Fruit fly (Drosophila melanogaster) whole organism, prepupa: ENCODE results near the gene CG2157.

Experiments used
- Blimp-1 ChIP-seq: fragments of 200-800 bp; sonication (Bioruptor generic); optimal IDR thresholded peaks from 3 replicates; lab custom pipeline; 2017; ENCODE audit warnings: missing biosample characterization, missing genetic modification characterization, mild to moderate bottlenecking, moderate library complexity, missing genetic modification reagents
- CG10631 ChIP-seq: fragments of 200-800 bp; sonication (Bioruptor generic); optimal IDR thresholded peaks from 2 replicates; lab custom pipeline; 2016; ENCODE audit warnings: missing biosample characterization, missing genetic modification characterization
- CG3032 ChIP-seq: fragments of 200-800 bp; optimal IDR thresholded peaks from 2 replicates; lab custom pipeline; 2019; ENCODE audit warnings: missing biosample characterization, mild to moderate bottlenecking, missing genetic modification characterization, moderate library complexity
- CG31627 ChIP-seq: fragments of 200-800 bp; sonication (Bioruptor generic); optimal IDR thresholded peaks from 3 replicates; lab custom pipeline; 2016; ENCODE audit warnings: missing biosample characterization, missing genetic modification characterization
- CG32006 ChIP-seq: fragments of 200-800 bp; sonication (Bioruptor generic); optimal IDR thresholded peaks from 3 replicates; lab custom pipeline; 2017; ENCODE audit warnings: missing biosample characterization, mild to moderate bottlenecking, missing genetic modification characterization
- CG34406 ChIP-seq: fragments of 200-800 bp; sonication (Bioruptor generic); optimal IDR thresholded peaks from 3 replicates; lab custom pipeline; 2016; ENCODE audit warnings: missing biosample characterization, missing genetic modification characterization
- CG3919 ChIP-seq: fragments of 200-800 bp; sonication (Bioruptor generic); optimal IDR thresholded peaks from 3 replicates; lab custom pipeline; 2016; ENCODE audit warnings: missing biosample characterization, missing genetic modification characterization
- CG4318 ChIP-seq: fragments of 200-800 bp; sonication (Bioruptor generic); optimal IDR thresholded peaks from 3 replicates; lab custom pipeline; 2017; ENCODE audit warnings: missing biosample characterization, mild to moderate bottlenecking, missing genetic modification characterization
- CG6276 ChIP-seq: fragments of 200-800 bp; sonication (Bioruptor generic); optimal IDR thresholded peaks from 2 replicates; lab custom pipeline; 2017; ENCODE audit warnings: missing biosample characterization, mild to moderate bottlenecking, missing genetic modification characterization
- CG6792 ChIP-seq: fragments of 200-800 bp; sonication (Bioruptor generic); optimal IDR thresholded peaks from 3 replicates; lab custom pipeline; 2016; ENCODE audit warnings: missing biosample characterization, missing genetic modification characterization
- CG8319 ChIP-seq: fragments of 200-800 bp; sonication (Bioruptor generic); optimal IDR thresholded peaks from 3 replicates; lab custom pipeline; 2016; ENCODE audit warnings: missing biosample characterization, missing genetic modification characterization
- CG8632 ChIP-seq: fragments of 200-800 bp; sonication (Bioruptor generic); optimal IDR thresholded peaks from 3 replicates; lab custom pipeline; 2016; ENCODE audit warnings: missing biosample characterization, missing genetic modification characterization
- CG9139 ChIP-seq: fragments of 200-800 bp; sonication (Bioruptor generic); optimal IDR thresholded peaks from 3 replicates; lab custom pipeline; 2017; ENCODE audit warnings: missing biosample characterization, mild to moderate bottlenecking, missing genetic modification characterization
- Eip78C ChIP-seq: fragments of 200-800 bp; sonication (Bioruptor generic); peaks from one replicate; lab custom pipeline; 2016; ENCODE audit warnings: missing biosample characterization, missing genetic modification characterization
- Ets21C ChIP-seq: fragments of 200-800 bp; sonication (Bioruptor generic); optimal IDR thresholded peaks from 3 replicates; lab custom pipeline; 2016; ENCODE audit warnings: missing biosample characterization, missing genetic modification characterization
- Ets96B ChIP-seq: fragments of 200-800 bp; optimal IDR thresholded peaks from 2 replicates; lab custom pipeline; 2019; ENCODE audit warnings: missing biosample characterization, mild to moderate bottlenecking, missing genetic modification characterization, moderate library complexity
- Gug ChIP-seq: fragments of 200-800 bp; sonication (Bioruptor generic); IDR thresholded peaks from 2 replicates; pipeline ENCODE4 v1.3.6; 2022; ENCODE audit warnings: missing biosample characterization, missing genetic modification characterization
- Hr39 ChIP-seq: fragments of 200-800 bp; sonication (Bioruptor generic); optimal IDR thresholded peaks from 2 replicates; lab custom pipeline; 2016; ENCODE audit warnings: missing biosample characterization, missing genetic modification characterization
- Met ChIP-seq: fragments of 200-800 bp; sonication (Bioruptor generic); optimal IDR thresholded peaks from 3 replicates; lab custom pipeline; 2016; ENCODE audit warnings: missing biosample characterization, missing genetic modification characterization
- OdsH ChIP-seq: fragments of 200-800 bp; sonication (Bioruptor generic); optimal IDR thresholded peaks from 3 replicates; lab custom pipeline; 2016; ENCODE audit warnings: missing biosample characterization, missing genetic modification characterization
- Smox ChIP-seq: fragments of 200-800 bp; sonication (Bioruptor generic); optimal IDR thresholded peaks from 3 replicates; lab custom pipeline; 2016; ENCODE audit warnings: missing biosample characterization, missing genetic modification characterization
- achi ChIP-seq: fragments of 200-800 bp; sonication (Bioruptor generic); optimal IDR thresholded peaks from 3 replicates; lab custom pipeline; 2016; ENCODE audit warnings: missing biosample characterization, missing genetic modification characterization
- cyc ChIP-seq: fragments of 200-800 bp; sonication (Bioruptor generic); optimal IDR thresholded peaks from 3 replicates; lab custom pipeline; 2016; ENCODE audit warnings: missing biosample characterization, missing genetic modification characterization
- dac ChIP-seq: fragments of 200-800 bp; sonication (Bioruptor generic); optimal IDR thresholded peaks from 2 replicates; lab custom pipeline; 2017; ENCODE audit warnings: missing biosample characterization, mild to moderate bottlenecking, missing genetic modification characterization
- fd59A ChIP-seq: fragments of 200-800 bp; sonication (Bioruptor generic); optimal IDR thresholded peaks from 2 replicates; lab custom pipeline; 2017; ENCODE audit warnings: missing biosample characterization, mild to moderate bottlenecking, missing genetic modification characterization, missing genetic modification reagents
- fkh ChIP-seq: fragments of 200-800 bp; sonication (Bioruptor generic); optimal IDR thresholded peaks from 3 replicates; lab custom pipeline; 2017; ENCODE audit warnings: missing biosample characterization, mild to moderate bottlenecking, missing genetic modification characterization, moderate library complexity
- lz ChIP-seq: fragments of 200-800 bp; sonication (Bioruptor generic); optimal IDR thresholded peaks from 3 replicates; lab custom pipeline; 2016; ENCODE audit warnings: missing biosample characterization, missing genetic modification characterization
- net ChIP-seq: fragments of 200-800 bp; sonication (Bioruptor generic); optimal IDR thresholded peaks from 3 replicates; lab custom pipeline; 2016; ENCODE audit warnings: missing biosample characterization, missing genetic modification characterization
- pdm3 ChIP-seq: fragments of 200-800 bp; sonication (Bioruptor generic); optimal IDR thresholded peaks from 3 replicates; lab custom pipeline; 2016; ENCODE audit warnings: missing biosample characterization, missing genetic modification characterization
- salr ChIP-seq, 2 experiments: fragments of 200-800 bp; sonication (Bioruptor generic); optimal IDR thresholded peaks; 3 replicates each; lab custom pipeline; 2016 to 2018; ENCODE audit warnings: missing biosample characterization in 2 of 2, missing genetic modification characterization in 2 of 2, mild to moderate bottlenecking in 1 of 2
- spab ChIP-seq: fragments of 200-800 bp; sonication (Bioruptor generic); optimal IDR thresholded peaks from 2 replicates; lab custom pipeline; 2017; ENCODE audit warnings: missing biosample characterization, mild to moderate bottlenecking, missing genetic modification characterization, missing genetic modification reagents
- ss ChIP-seq, 2 experiments: fragments of 200-800 bp; sonication (Bioruptor generic); optimal IDR thresholded peaks; 2 replicates in 1 of 2; 3 replicates in 1 of 2; lab custom pipeline; 2017 to 2018; ENCODE audit warnings: mild to moderate bottlenecking in 2 of 2, missing biosample characterization in 2 of 2, missing genetic modification characterization in 2 of 2, moderate library complexity in 1 of 2
- svp ChIP-seq: fragments of 200-800 bp; sonication (Bioruptor generic); peaks from one replicate; lab custom pipeline; 2016; ENCODE audit warnings: missing biosample characterization, missing genetic modification characterization
- topi ChIP-seq: fragments of 200-800 bp; sonication (Bioruptor generic); optimal IDR thresholded peaks from 3 replicates; lab custom pipeline; 2016; ENCODE audit warnings: missing biosample characterization, missing genetic modification characterization

CG2157 gene

DNA sequence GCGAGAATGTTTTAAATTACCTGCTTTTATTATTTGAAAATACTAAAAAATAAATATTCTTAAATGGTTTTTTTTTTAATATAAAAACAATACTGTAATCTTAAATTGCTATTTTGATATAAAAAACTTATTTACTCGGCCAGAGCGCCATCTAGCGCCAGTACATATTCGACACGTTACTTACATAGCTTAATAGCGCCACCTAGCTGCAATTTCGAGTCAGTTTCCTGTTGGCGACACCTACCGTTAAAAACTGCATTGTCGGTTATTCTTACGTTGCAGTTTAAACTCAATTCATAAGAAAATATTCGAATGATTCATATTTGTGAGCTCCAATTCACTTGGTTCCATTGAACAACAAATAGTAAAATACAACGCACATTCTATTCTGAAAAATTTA lies 36.7 kb upstream of the CG2157 start (continued):
- TF ChIP-seq topi (GFP tag; lab: Kevin White, UChicago) = peak; percentile 36
- TF ChIP-seq CG6276 = no peak
- no peak for TF ChIP-seq dac
- no peak for TF ChIP-seq Ets96B (tag; lab: Kevin White, UChicago)
- peak; percentile 41 for TF ChIP-seq CG3919
- peak; percentile 49 for TF ChIP-seq Met (GFP tag; lab: Kevin White, UChicago)
- TF ChIP-seq OdsH (GFP tag; lab: Kevin White, UChicago) = peak; percentile 33
- TF ChIP-seq CG9139 (GFP tag; lab: Kevin White, UChicago) = no peak
- no peak for TF ChIP-seq CG8319 (GFP tag; lab: Kevin White, UChicago)
- peak; percentile 45 for TF ChIP-seq fkh (GFP tag; lab: Kevin White, UChicago)
- TF ChIP-seq CG8632 (GFP tag; lab: Kevin White, UChicago) = no peak
- peak; percentile 64 for TF ChIP-seq Hr39
- TF ChIP-seq CG31627 = peak; percentile 76
- no peak for TF ChIP-seq CG34406
- no peak for TF ChIP-seq fd59A (GFP tag; lab: Kevin White, UChicago)

DNA sequence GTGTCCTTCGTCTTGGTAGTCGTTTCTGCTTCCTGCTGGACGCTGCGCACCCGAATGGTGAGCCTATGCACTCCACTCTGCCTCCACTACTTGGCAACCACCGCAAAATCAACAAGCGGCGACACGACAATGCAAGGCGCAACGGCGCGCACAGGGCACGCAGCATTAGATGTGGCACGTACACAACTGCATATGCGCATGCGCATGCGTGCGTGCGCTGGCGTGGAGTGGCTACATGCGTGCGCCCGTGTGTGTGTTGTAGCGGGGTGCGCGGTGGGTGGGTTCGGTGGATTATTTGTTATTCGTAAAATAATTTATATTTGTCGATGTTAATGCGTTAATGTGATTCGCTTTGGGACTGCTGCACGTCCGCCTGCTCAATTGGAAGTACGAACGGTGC lies 33.5 kb upstream of the CG2157 start:
- no peak for TF ChIP-seq dac
- no peak for TF ChIP-seq CG6276
- no peak for TF ChIP-seq achi (GFP tag; lab: Kevin White, UChicago)
- TF ChIP-seq pdm3 (GFP tag; lab: Kevin White, UChicago) = no peak
- TF ChIP-seq salr (GFP tag; optimal IDR thresholded peaks at IDR 0.05; lab: Kevin White, UChicago) = no peak
- TF ChIP-seq cyc = no peak
- no peak for TF ChIP-seq Ets21C (GFP tag; lab: Kevin White, UChicago)
- TF ChIP-seq CG9139 (GFP tag; lab: Kevin White, UChicago) = no peak
- TF ChIP-seq lz (GFP tag; lab: Kevin White, UChicago) = no peak
- no peak for TF ChIP-seq CG10631 (GFP tag; lab: Kevin White, UChicago)
- no peak for TF ChIP-seq fkh (GFP tag; lab: Kevin White, UChicago)
- no peak for TF ChIP-seq OdsH (GFP tag; lab: Kevin White, UChicago)
- no peak for TF ChIP-seq CG32006 (GFP tag; lab: Kevin White, UChicago)
- TF ChIP-seq Smox = no peak
- TF ChIP-seq, all 60 proteins: peak for 0

DNA sequence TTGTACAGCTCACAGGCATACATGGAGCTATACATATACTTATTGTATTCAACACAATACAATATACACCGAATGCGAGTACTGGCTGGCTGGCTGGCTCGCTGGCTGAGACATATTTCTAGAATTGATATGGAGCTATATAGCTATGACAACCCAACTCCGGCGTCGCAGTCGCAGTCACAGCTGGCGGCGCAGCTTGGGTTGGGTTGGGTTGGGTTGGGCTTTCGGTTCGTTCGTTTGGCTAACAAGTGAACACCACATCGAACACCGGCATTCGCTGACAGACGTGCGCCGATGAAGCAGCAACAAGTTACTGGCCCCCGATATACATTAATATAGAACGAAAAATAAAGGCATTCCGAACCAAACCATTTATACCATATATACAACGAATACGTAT lies 30.1 kb upstream of the CG2157 start, which contains the start of gene CG15210:
CG15210 (plus strand) TSS at position 269 of the 400 bp plus-strand sequence.
- TF ChIP-seq ss (GFP tag; optimal IDR thresholded peaks at IDR 0.05; lab: Kevin White, UChicago) (no peak), fkh (GFP tag; lab: Kevin White, UChicago) (peak; percentile 27), Eip78C (GFP tag; lab: Kevin White, UChicago) (peak; percentile 29), CG4318 (no peak), svp (GFP tag; lab: Kevin White, UChicago) (peak; percentile 53), CG3919 (no peak), spab (GFP tag; lab: Kevin White, UChicago) (no peak)

DNA sequence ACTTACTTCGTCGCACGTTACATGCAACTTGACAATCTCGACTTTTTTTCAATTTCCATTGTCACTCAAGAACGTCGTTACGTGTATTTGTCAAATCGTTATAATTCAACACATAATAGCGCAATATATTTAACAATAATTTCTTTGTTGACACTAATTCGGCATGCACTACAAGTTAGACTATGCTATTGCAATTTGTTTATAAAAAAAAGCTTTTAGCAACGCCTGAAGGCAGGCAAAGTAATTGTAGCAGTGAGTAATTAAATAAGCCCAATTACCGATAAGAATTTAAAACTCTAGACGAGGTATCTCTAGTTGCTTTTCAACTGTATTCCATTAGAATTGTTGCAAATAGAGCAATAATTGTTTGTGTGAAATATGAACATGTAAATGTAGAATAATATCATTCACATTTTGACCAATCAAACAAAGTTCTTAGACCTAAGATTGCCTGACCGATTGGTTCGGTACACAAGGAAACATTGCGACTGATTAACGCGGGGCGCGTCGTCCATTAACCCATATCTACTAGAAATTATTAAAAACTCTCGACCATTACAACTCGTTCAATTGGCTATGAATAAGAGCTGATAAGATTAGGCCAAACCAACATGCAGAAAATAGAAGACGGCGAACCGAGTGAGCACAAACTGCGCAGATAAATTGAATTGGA lies 28.1 kb upstream of the CG2157 start:
- peak; percentile 26 for TF ChIP-seq svp (GFP tag; lab: Kevin White, UChicago)
- no peak for TF ChIP-seq CG3032 (tag; lab: Kevin White, UChicago)
- TF ChIP-seq fkh (GFP tag; lab: Kevin White, UChicago) = peak; percentile 42

DNA sequence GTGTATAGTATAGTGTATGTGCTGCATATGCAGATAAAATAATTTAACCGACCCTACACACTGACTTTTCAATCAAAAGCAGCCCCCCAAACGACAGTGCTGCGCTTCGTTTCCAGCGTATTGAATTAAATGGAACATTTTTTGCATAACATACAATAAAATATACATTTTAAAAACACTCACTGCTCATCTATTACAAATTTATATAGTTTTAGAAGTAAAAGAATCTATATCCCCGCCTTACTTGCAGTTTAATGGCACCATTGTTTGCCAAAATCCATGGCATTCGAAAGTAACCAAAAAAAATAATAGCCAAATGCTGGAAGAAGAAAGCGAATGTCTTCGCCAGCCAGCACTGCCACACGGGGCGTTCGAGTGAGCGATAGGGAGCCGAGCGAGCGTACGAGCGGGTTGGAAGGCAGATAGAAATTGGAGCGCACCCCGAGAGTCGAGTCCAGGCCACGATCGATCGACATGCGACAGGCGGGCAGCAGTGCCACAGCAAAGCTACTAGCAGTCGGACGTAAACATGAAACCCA lies 27.3 kb upstream of the CG2157 start, which contains the start of gene CG15209:
CG15209 (plus strand) TSS at position 489 of the 539 bp plus-strand sequence.
- TF ChIP-seq Eip78C (GFP tag; lab: Kevin White, UChicago) (peak; percentile 51), CG6792 (GFP tag; lab: Kevin White, UChicago) (no peak), Gug (GFP tag; lab: Robert Waterston, UW) (no peak), CG31627 (no peak), Ets96B (tag; lab: Kevin White, UChicago) (no peak), topi (GFP tag; lab: Kevin White, UChicago) (peak; percentile 16), Met (GFP tag; lab: Kevin White, UChicago) (no peak), CG32006 (GFP tag; lab: Kevin White, UChicago) (peak; percentile 30), Blimp-1 (GFP tag; lab: Kevin White, UChicago) (no peak), svp (GFP tag; lab: Kevin White, UChicago) (peak; percentile 73), net (GFP tag; lab: Kevin White, UChicago) (no peak), lz (GFP tag; lab: Kevin White, UChicago) (peak; percentile 0), dac (no peak), achi (GFP tag; lab: Kevin White, UChicago) (no peak), pdm3 (GFP tag; lab: Kevin White, UChicago) (no peak), ss (GFP tag; optimal IDR thresholded peaks at IDR 0.05; lab: Kevin White, UChicago) (peak in 1 of 2 experiments; percentile 5)
